Fruit fly (Drosophila melanogaster) whole organism, embryonic: ENCODE measurements around the gene mthl1.
A peak's percentile ranks its signal among the peaks of the same experiment; 100 is the strongest.

ENCODE experiments used
- Abd-B ChIP-seq: fragments of 200-800 bp; sonication (Bioruptor generic); optimal IDR thresholded peaks from 2 replicates; lab custom pipeline; 2018; ENCODE audit warnings: missing biosample characterization, mild to moderate bottlenecking, missing genetic modification characterization, moderate library complexity
- Atf3 ChIP-seq: fragments of 200-800 bp; sonication (Bioruptor generic); optimal IDR thresholded peaks from 3 replicates; lab custom pipeline; 2016; ENCODE audit warnings: missing biosample characterization, missing genetic modification characterization
- Bteb2 ChIP-seq: fragments of 200-800 bp; sonication (Bioruptor generic); optimal IDR thresholded peaks from 2 replicates; lab custom pipeline; 2016; ENCODE audit warnings: missing biosample characterization, missing genetic modification characterization
- CG1024 ChIP-seq: fragments of 200-800 bp; sonication (Bioruptor generic); IDR thresholded peaks from 2 replicates; pipeline ENCODE4 v1.3.6; 2022; ENCODE audit warnings: missing biosample characterization, missing genetic modification characterization
- CG11504 ChIP-seq: fragments of 200-800 bp; sonication (Bioruptor generic); optimal IDR thresholded peaks from 3 replicates; lab custom pipeline; 2019; ENCODE audit warnings: missing biosample characterization, mild to moderate bottlenecking, missing genetic modification characterization, moderate library complexity
- CG11695 ChIP-seq: fragments of 200-800 bp; sonication (Bioruptor generic); IDR thresholded peaks from 3 replicates; pipeline ENCODE4 v1.3.6; 2022; ENCODE audit warnings: missing biosample characterization, missing genetic modification characterization
- CG13424 ChIP-seq: fragments of 200-800 bp; sonication (Bioruptor generic); optimal IDR thresholded peaks from 2 replicates; lab custom pipeline; 2019; ENCODE audit warnings: missing biosample characterization, mild to moderate bottlenecking, missing genetic modification characterization, moderate library complexity
- CG1602 ChIP-seq: fragments of 200-800 bp; sonication (Bioruptor generic); optimal IDR thresholded peaks from 3 replicates; lab custom pipeline; 2016; ENCODE audit warnings: missing biosample characterization, missing genetic modification characterization
- CG17361 ChIP-seq: fragments of 200-800 bp; sonication (Bioruptor generic); IDR thresholded peaks from 3 replicates; pipeline ENCODE4 v1.3.6; 2022; ENCODE audit warnings: missing biosample characterization, missing genetic modification characterization
- CG18619 ChIP-seq: fragments of 200-800 bp; sonication (Bioruptor generic); optimal IDR thresholded peaks from 3 replicates; lab custom pipeline; 2017; ENCODE audit warnings: missing biosample characterization, mild to moderate bottlenecking, missing genetic modification characterization
- CG2120 ChIP-seq: fragments of 200-800 bp; sonication (Bioruptor generic); optimal IDR thresholded peaks from 3 replicates; lab custom pipeline; 2016; ENCODE audit warnings: missing biosample characterization, missing genetic modification characterization
- CG31441 ChIP-seq: fragments of 200-800 bp; sonication (Bioruptor generic); IDR thresholded peaks from 2 replicates; pipeline ENCODE4 v1.3.6; 2022; ENCODE audit warnings: missing biosample characterization, missing genetic modification characterization
- CG3407 ChIP-seq: fragments of 200-800 bp; sonication (Bioruptor generic); optimal IDR thresholded peaks from 2 replicates; lab custom pipeline; 2018; ENCODE audit warnings: missing biosample characterization, mild to moderate bottlenecking, missing genetic modification characterization
- CG3726 ChIP-seq: fragments of 200-800 bp; sonication (Bioruptor generic); IDR thresholded peaks from 3 replicates; pipeline ENCODE4, ENCODE4 v1.3.6; 2022; ENCODE audit warnings: missing biosample characterization, missing genetic modification characterization
- CG4617 ChIP-seq: fragments of 200-800 bp; sonication (Bioruptor generic); optimal IDR thresholded peaks from 3 replicates; lab custom pipeline; 2016; ENCODE audit warnings: missing biosample characterization, missing genetic modification characterization, borderline replicate concordance
- CG5180 ChIP-seq: fragments of 200-800 bp; sonication (Bioruptor generic); optimal IDR thresholded peaks from 3 replicates; lab custom pipeline; 2017; ENCODE audit warnings: missing biosample characterization, missing genetic modification characterization, mild to moderate bottlenecking, moderate library complexity, missing genetic modification reagents
- CG6272 ChIP-seq: fragments of 200-800 bp; sonication (Bioruptor generic); IDR thresholded peaks from 2 replicates; pipeline ENCODE4 v1.3.6; 2022; ENCODE audit warnings: missing biosample characterization, missing genetic modification characterization
- CG6689 ChIP-seq: fragments of 200-800 bp; sonication (Bioruptor generic); IDR thresholded peaks from 2 replicates; pipeline ENCODE4 v1.3.6; 2022; ENCODE audit warnings: missing biosample characterization, missing genetic modification characterization
- CG6791 ChIP-seq: fragments of 200-800 bp; sonication (Bioruptor generic); IDR thresholded peaks from 3 replicates; pipeline ENCODE4 v1.3.6; 2022; ENCODE audit warnings: missing biosample characterization, missing genetic modification characterization; ENCODE audit not compliant: partially characterized antibody
- CG6813 ChIP-seq: fragments of 200-800 bp; sonication (Bioruptor generic); optimal IDR thresholded peaks from 2 replicates; lab custom pipeline; 2017; ENCODE audit warnings: missing biosample characterization, missing genetic modification characterization, mild to moderate bottlenecking, moderate library complexity, missing genetic modification reagents
- CG7271 ChIP-seq: fragments of 200-800 bp; sonication (Bioruptor generic); optimal IDR thresholded peaks from 2 replicates; lab custom pipeline; 2018; ENCODE audit warnings: missing biosample characterization, mild to moderate bottlenecking, missing genetic modification characterization, moderate library complexity
- CG7839 ChIP-seq: fragments of 200-800 bp; sonication (Bioruptor generic); optimal IDR thresholded peaks from 3 replicates; lab custom pipeline; 2018; ENCODE audit warnings: missing biosample characterization, mild to moderate bottlenecking, missing genetic modification characterization, moderate library complexity
- CG8290 ChIP-seq, 3 experiments: fragments of 200-800 bp; sonication (Bioruptor generic); optimal IDR thresholded peaks; 2 replicates each; lab custom pipeline; 2016 to 2019; ENCODE audit warnings: missing biosample characterization in 3 of 3, missing genetic modification characterization in 3 of 3, mild to moderate bottlenecking in 2 of 3, moderate library complexity in 1 of 3
- CG9215 ChIP-seq: fragments of 200-800 bp; sonication (Bioruptor generic); IDR thresholded peaks from 2 replicates; pipeline ENCODE4 v1.3.6; 2022; ENCODE audit warnings: missing biosample characterization, missing genetic modification characterization
- CG9727 ChIP-seq: fragments of 200-800 bp; sonication (Bioruptor generic); optimal IDR thresholded peaks from 3 replicates; lab custom pipeline; 2017; ENCODE audit warnings: missing biosample characterization, mild to moderate bottlenecking, missing genetic modification characterization
- D19A ChIP-seq: fragments of 200-800 bp; optimal IDR thresholded peaks from 3 replicates; lab custom pipeline; 2019; ENCODE audit warnings: missing biosample characterization, mild to moderate bottlenecking, missing genetic modification characterization, moderate library complexity
- E2f2 ChIP-seq: fragments of 200-800 bp; sonication (Bioruptor generic); IDR thresholded peaks from 2 replicates; pipeline ENCODE4 v1.3.6; 2022; ENCODE audit warnings: missing biosample characterization, missing genetic modification characterization
- Ets65A ChIP-seq: fragments of 200-800 bp; sonication (Bioruptor generic); peaks from one replicate; lab custom pipeline; 2016; ENCODE audit warnings: missing biosample characterization, missing genetic modification characterization
- Gsc ChIP-seq: fragments of 200-800 bp; sonication (Bioruptor generic); IDR thresholded peaks from 2 replicates; pipeline ENCODE4 v1.3.6; 2022; ENCODE audit warnings: missing biosample characterization, missing genetic modification characterization
- Hey ChIP-seq: fragments of 200-800 bp; sonication (Bioruptor generic); optimal IDR thresholded peaks from 3 replicates; lab custom pipeline; 2018; ENCODE audit warnings: missing biosample characterization, mild to moderate bottlenecking, missing genetic modification characterization
- Meics ChIP-seq: fragments of 200-800 bp; sonication (Bioruptor generic); optimal IDR thresholded peaks from 2 replicates; lab custom pipeline; 2017; ENCODE audit warnings: missing biosample characterization, mild to moderate bottlenecking, missing genetic modification characterization
- NfI ChIP-seq: fragments of 200-800 bp; sonication (Bioruptor generic); optimal IDR thresholded peaks from 3 replicates; lab custom pipeline; 2018; ENCODE audit warnings: missing biosample characterization, mild to moderate bottlenecking, missing genetic modification characterization, moderate library complexity
- Sin3A ChIP-seq: fragments of >200 bp; optimal IDR thresholded peaks from 2 replicates; lab custom pipeline; 2018
- Spps ChIP-seq: fragments of 200-800 bp; sonication (Bioruptor generic); optimal IDR thresholded peaks from 2 replicates; lab custom pipeline; 2018; ENCODE audit warnings: missing biosample characterization, mild to moderate bottlenecking, missing genetic modification characterization
- chinmo ChIP-seq: fragments of 200-800 bp; sonication (Bioruptor generic); IDR thresholded peaks from 4 replicates; pipeline ENCODE4 v1.3.6; 2022; ENCODE audit warnings: missing biosample characterization, missing genetic modification characterization; ENCODE audit not compliant: partially characterized antibody
- crc ChIP-seq: fragments of 200-800 bp; sonication (Bioruptor generic); optimal IDR thresholded peaks from 2 replicates; lab custom pipeline; 2016; ENCODE audit warnings: missing biosample characterization, missing genetic modification characterization
- dimm ChIP-seq: fragments of 200-800 bp; sonication (Bioruptor generic); IDR thresholded peaks from 2 replicates; pipeline ENCODE4 v1.3.6; 2022; ENCODE audit warnings: missing biosample characterization, missing genetic modification characterization
- dpn ChIP-seq, 2 experiments: fragments of 200-800 bp; sonication (Bioruptor generic); optimal IDR thresholded peaks; 3 replicates each; lab custom pipeline; 2016; ENCODE audit warnings: missing biosample characterization in 2 of 2, missing genetic modification characterization in 2 of 2
- eve ChIP-seq, 2 experiments: fragments of >200 bp; optimal IDR thresholded peaks; 2 replicates each; lab custom pipeline; 2017; ENCODE audit warnings: missing biosample characterization in 2 of 2, missing genetic modification characterization in 2 of 2
- ewg ChIP-seq: fragments of 200-800 bp; sonication (Bioruptor generic); optimal IDR thresholded peaks from 3 replicates; lab custom pipeline; 2017; ENCODE audit warnings: mild to moderate bottlenecking, missing biosample characterization, missing genetic modification reagents, missing genetic modification characterization
- fd64A ChIP-seq: fragments of 200-800 bp; sonication (Bioruptor generic); optimal IDR thresholded peaks from 3 replicates; lab custom pipeline; 2018; ENCODE audit warnings: missing biosample characterization, mild to moderate bottlenecking, missing genetic modification characterization
- gfzf ChIP-seq: fragments of 200-800 bp; sonication (Bioruptor generic); optimal IDR thresholded peaks from 2 replicates; lab custom pipeline; 2016; ENCODE audit warnings: missing biosample characterization, mild to moderate bottlenecking, missing genetic modification characterization, moderate library complexity
- kay ChIP-seq: fragments of 200-800 bp; sonication (Bioruptor generic); optimal IDR thresholded peaks from 2 replicates; lab custom pipeline; 2016; ENCODE audit warnings: missing biosample characterization, missing genetic modification characterization
- nom ChIP-seq: fragments of 200-800 bp; sonication (Bioruptor generic); optimal IDR thresholded peaks from 2 replicates; lab custom pipeline; 2017; ENCODE audit warnings: missing biosample characterization, missing genetic modification characterization, mild to moderate bottlenecking, moderate library complexity, missing genetic modification reagents
- row ChIP-seq: fragments of 200-800 bp; sonication (Bioruptor generic); IDR thresholded peaks from 3 replicates; pipeline ENCODE4 v1.3.6; 2022; ENCODE audit warnings: missing biosample characterization, missing genetic modification characterization
- run ChIP-seq: fragments of 200-800 bp; sonication (Bioruptor generic); optimal IDR thresholded peaks from 3 replicates; lab custom pipeline; 2018; ENCODE audit warnings: missing biosample characterization, mild to moderate bottlenecking, missing genetic modification characterization
- sens-2 ChIP-seq: fragments of 200-800 bp; sonication (Bioruptor generic); IDR thresholded peaks from 2 replicates; pipeline ENCODE4 v1.3.6; 2022; ENCODE audit warnings: missing biosample characterization, missing genetic modification characterization
- shn ChIP-seq: fragments of 200-800 bp; sonication (Bioruptor generic); optimal IDR thresholded peaks from 3 replicates; lab custom pipeline; 2016; ENCODE audit warnings: missing biosample characterization, missing genetic modification characterization
- stc ChIP-seq: fragments of 200-800 bp; sonication (Bioruptor generic); IDR thresholded peaks from 2 replicates; pipeline ENCODE4 v1.3.6; 2022; ENCODE audit warnings: missing biosample characterization, missing genetic modification characterization
- zf30C ChIP-seq: fragments of 200-800 bp; sonication (Bioruptor generic); optimal IDR thresholded peaks from 3 replicates; lab custom pipeline; 2018; ENCODE audit warnings: missing biosample characterization, mild to moderate bottlenecking, missing genetic modification characterization

Gene mthl1

DNA sequence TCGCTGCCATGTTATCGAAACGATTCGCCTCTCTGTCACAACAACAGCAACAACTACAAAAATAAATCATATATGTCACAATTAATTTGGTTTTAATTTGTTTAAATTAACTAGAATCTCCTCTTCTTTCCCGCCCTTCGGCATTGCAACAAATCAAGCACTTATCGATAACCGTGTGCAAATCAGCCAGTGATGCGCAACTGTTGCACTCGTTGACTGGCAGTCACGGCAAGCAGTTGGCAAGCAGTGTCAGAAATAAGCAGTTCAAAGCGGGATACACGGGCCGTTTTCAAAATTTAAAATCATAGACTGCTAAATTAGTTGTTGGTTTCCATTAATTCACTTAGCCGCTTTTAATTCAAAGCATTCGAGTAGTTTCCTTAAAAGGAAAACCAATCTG lies 43.0 kb downstream of the mthl1 start, which contains the start of gene Axs (continued):
- TF ChIP-seq Hey (no peak), kay (GFP tag; lab: Kevin White, UChicago) (no peak), Abd-B (peak; percentile 4), zf30C (GFP tag; lab: Kevin White, UChicago) (no peak), eve (GFP tag; optimal IDR thresholded peaks at IDR 0.05; lab: Kevin White, UChicago) (no peak), CG8290 (GFP tag; optimal IDR thresholded peaks at IDR 0.05; lab: Kevin White, UChicago) (peak; percentile 85), CG8290 (tag; optimal IDR thresholded peaks at IDR 0.05; lab: Kevin White, UChicago) (peak; percentile 54 to 87), sens-2 (GFP tag; lab: Robert Waterston, UW) (no peak), fd64A (no peak), run (tag; lab: Kevin White, UChicago) (no peak), CG4617 (no peak), Gsc (GFP tag; lab: Robert Waterston, UW) (no peak), crc (GFP tag; lab: Kevin White, UChicago) (no peak), Sin3A (lab: Kevin White, UChicago) (peak; percentile 48), CG7271 (tag; lab: Kevin White, UChicago) (no peak), Bteb2 (GFP tag; lab: Kevin White, UChicago) (no peak), E2f2 (GFP tag; lab: Robert Waterston, UW) (peak; percentile 99), CG31441 (GFP tag; lab: Robert Waterston, UW) (no peak), CG6813 (no peak), nom (GFP tag; lab: Kevin White, UChicago) (no peak), CG6791 (peak; percentile 75), CG3726 (GFP tag; lab: Robert Waterston, UW) (no peak), dimm (GFP tag; lab: Robert Waterston, UW) (no peak), dpn (GFP tag; optimal IDR thresholded peaks at IDR 0.05; lab: Kevin White, UChicago) (peak; percentile 26 to 39), CG13424 (tag; lab: Kevin White, UChicago) (no peak), CG18619 (GFP tag; lab: Kevin White, UChicago) (no peak), CG5180 (GFP tag; lab: Kevin White, UChicago) (no peak)

DNA sequence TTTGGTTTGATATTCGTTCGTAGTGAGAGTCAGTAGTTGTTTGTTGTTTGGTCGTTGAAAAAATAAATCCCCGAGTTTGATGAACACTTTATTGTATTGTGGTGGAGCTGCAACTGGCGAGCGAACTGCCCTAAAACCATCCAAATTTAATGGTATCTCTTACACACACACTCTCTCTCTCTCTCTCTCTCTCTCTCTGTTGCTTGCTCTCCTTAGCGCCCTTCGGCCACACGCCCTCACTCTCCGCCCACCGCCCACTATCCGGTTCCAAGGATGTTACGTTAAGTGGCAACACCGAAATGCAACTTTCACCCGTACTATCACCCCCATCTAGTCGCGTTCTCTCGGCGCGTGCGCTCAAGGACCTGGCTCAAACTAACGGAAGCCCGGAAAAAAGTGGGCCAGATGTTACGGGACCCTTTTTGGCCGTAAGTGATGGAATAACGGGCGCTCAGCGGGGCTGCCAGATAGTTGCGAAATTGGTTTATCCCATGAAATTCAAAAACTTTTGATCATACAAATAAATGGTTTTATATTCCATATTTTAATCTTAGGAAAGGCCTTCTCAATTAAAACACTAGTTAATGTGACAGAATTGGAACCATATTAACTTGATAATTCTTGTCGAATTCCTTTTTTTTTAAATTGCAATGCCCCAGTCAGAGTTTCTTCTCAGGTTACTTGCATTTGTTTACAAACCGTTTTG lies 46.8 kb downstream of the mthl1 start:
- TF ChIP-seq CG1024 (GFP tag; lab: Robert Waterston, UW) (no peak), gfzf (GFP tag; lab: Kevin White, UChicago) (peak; percentile 13), CG9215 (no peak), Atf3 (GFP tag; lab: Kevin White, UChicago) (no peak), CG7839 (tag; lab: Kevin White, UChicago) (peak; percentile 5), NfI (GFP tag; lab: Kevin White, UChicago) (no peak), CG11504 (tag; lab: Kevin White, UChicago) (peak; percentile 38), CG9727 (peak; percentile 15), CG1602 (no peak), D19A (tag; lab: Kevin White, UChicago) (peak; percentile 9), CG3407 (GFP tag; lab: Kevin White, UChicago) (no peak), shn (GFP tag; lab: Kevin White, UChicago) (no peak), row (GFP tag; lab: Robert Waterston, UW) (0 out of 3 replicates have a peak, but pooled peaks have one; percentile 24), Spps (tag; lab: Kevin White, UChicago) (no peak), CG2120 (GFP tag; lab: Kevin White, UChicago) (peak; percentile 17), CG17361 (GFP tag; lab: Robert Waterston, UW) (0 out of 3 replicates have a peak, but pooled peaks have one; percentile 29), stc (GFP tag; lab: Robert Waterston, UW) (no peak), ewg (GFP tag; lab: Kevin White, UChicago) (peak; percentile 80), CG6689 (0 out of 2 replicates have a peak, but pooled peaks have one; percentile 8), CG11695 (no peak), Ets65A (GFP tag; lab: Kevin White, UChicago) (peak; percentile 76), Meics (GFP tag; lab: Kevin White, UChicago) (peak; percentile 1), CG6272 (GFP tag; lab: Robert Waterston, UW) (no peak), chinmo (GFP tag; lab: Robert Waterston, UW) (0 out of 4 replicates have a peak, but pooled peaks have one; percentile 25), CG13424 (tag; lab: Kevin White, UChicago) (peak; percentile 0)
